Fruit fly (Drosophila melanogaster): ENCODE results near the gene Aven.

The Aven gene

dm6 chrX:12653574-12653973 is 24.1 kb upstream of the Aven start, which contains the start of gene CkIalpha (continued):
- TF ChIP-seq sob (GFP tag; IDR thresholded peaks at IDR 0.05) (peak; percentile 83), sd (tag; optimal IDR thresholded peaks at IDR 0.05) (no peak), aop (GFP tag; IDR thresholded peaks at IDR 0.05) (no peak), ranshi (GFP tag; IDR thresholded peaks at IDR 0.05) (0 out of 2 replicates have a peak, but pooled peaks have one; percentile 8), MTF-1 (GFP tag; optimal IDR thresholded peaks at IDR 0.05; ENCODE audit: borderline replicate concordance) (no peak), CG11723 (GFP tag; optimal IDR thresholded peaks at IDR 0.05) (no peak), pita (GFP tag; optimal IDR thresholded peaks at IDR 0.05) (no peak), Fer3 (tag; optimal IDR thresholded peaks at IDR 0.05) (no peak), CG6272 (GFP tag; IDR thresholded peaks at IDR 0.05) (peak; percentile 75), CG30431 (GFP tag; optimal IDR thresholded peaks at IDR 0.05) (no peak), Oaz (GFP tag; IDR thresholded peaks at IDR 0.05) (no peak), dati (GFP tag; IDR thresholded peaks at IDR 0.05) (no peak), gcm (GFP tag; optimal IDR thresholded peaks at IDR 0.05) (no peak), B-H1 (GFP tag; IDR thresholded peaks at IDR 0.05) (no peak), Trl (optimal IDR thresholded peaks at IDR 0.05) (no peak), Trl (GFP tag; optimal IDR thresholded peaks at IDR 0.05) (peak; percentile 70), CG1647 (GFP tag; optimal IDR thresholded peaks at IDR 0.05) (peak; percentile 41), zfh1 (GFP tag; IDR thresholded peaks at IDR 0.05) (peak; percentile 59; the same call in 2 of the 3 replicates), mld (GFP tag; IDR thresholded peaks at IDR 0.05; ENCODE audit: partially characterized antibody) (peak; percentile 97), CG15696 (tag; optimal IDR thresholded peaks at IDR 0.05) (peak; percentile 1), gce (GFP tag; IDR thresholded peaks at IDR 0.05) (peak; percentile 11; the same call in 1 of the 3 replicates), CG17829 (tag; optimal IDR thresholded peaks at IDR 0.05) (peak; percentile 55), emc (GFP tag; optimal IDR thresholded peaks at IDR 0.05) (peak; percentile 7), CG1233 (GFP tag; optimal IDR thresholded peaks at IDR 0.05) (no peak), CG30403 (GFP tag; optimal IDR thresholded peaks at IDR 0.05) (peak; percentile 63), klu (GFP tag; IDR thresholded peaks at IDR 0.05) (no peak), pfk (GFP tag; optimal IDR thresholded peaks at IDR 0.05) (peak; percentile 92), CG34422 (GFP tag; IDR thresholded peaks at IDR 0.05) (0 out of 3 replicates have a peak, but pooled peaks have one; percentile 15)

- TF ChIP-seq Med (GFP tag) (peak; percentile 73), Mrtf (GFP tag; IDR thresholded peaks at IDR 0.05) (no peak), CG34224 (GFP tag; IDR thresholded peaks at IDR 0.05; ENCODE audit: partially characterized antibody) (no peak), crol (GFP tag; IDR thresholded peaks at IDR 0.05) (0 out of 2 replicates have a peak, but pooled peaks have one; percentile 22), Hr39 (optimal IDR thresholded peaks at IDR 0.05) (peak; percentile 42)
Observed at dm6 chrX:12651613-12652012, 22.2 kb upstream of the Aven start.

- peak; percentile 77 for TF ChIP-seq Ets97D (GFP tag; optimal IDR thresholded peaks at IDR 0.05)
- TF ChIP-seq Sry-δ (GFP tag; optimal IDR thresholded peaks at IDR 0.05) = peak; percentile 37
- TF ChIP-seq CG13123 (GFP tag; optimal IDR thresholded peaks at IDR 0.05) = no peak
- TF ChIP-seq CG2116 (GFP tag; optimal IDR thresholded peaks at IDR 0.05) = peak; percentile 14
- no peak for TF ChIP-seq MTF-1 (GFP tag; optimal IDR thresholded peaks at IDR 0.05; ENCODE audit: borderline replicate concordance)
- no peak for TF ChIP-seq nerfin-2 (GFP tag; IDR thresholded peaks at IDR 0.05; ENCODE audit: partially characterized antibody)
- TF ChIP-seq CG8290 (GFP tag; optimal IDR thresholded peaks at IDR 0.05) = peak; percentile 4
- no peak for TF ChIP-seq CG8290 (tag; optimal IDR thresholded peaks at IDR 0.05)
- no peak for TF ChIP-seq cg (GFP tag; optimal IDR thresholded peaks at IDR 0.05)
- TF ChIP-seq CG7271 (tag; optimal IDR thresholded peaks at IDR 0.05) = peak; percentile 33
- peak; percentile 93 for TF ChIP-seq stwl (tag; optimal IDR thresholded peaks at IDR 0.05)
- peak; percentile 65 for TF ChIP-seq Ets65A (GFP tag)
- peak; percentile 17 for TF ChIP-seq phol (tag; optimal IDR thresholded peaks at IDR 0.05)
- TF ChIP-seq CG14667 (GFP tag; IDR thresholded peaks at IDR 0.05) = no peak
- TF ChIP-seq CG10267 (tag; optimal IDR thresholded peaks at IDR 0.05) = peak; percentile 2
Observed at dm6 chrX:12645361-12645760, 15.9 kb upstream of the Aven start.
